Fruit fly (Drosophila melanogaster) whole organism, wandering third instar larva: Measurements from ENCODE around the gene bnb.

Source experiments
- Abd-B ChIP-seq: fragments of >200 bp; optimal IDR thresholded peaks from 2 replicates; lab custom pipeline; 2017; ENCODE audit warnings: missing biosample characterization, missing genetic modification characterization
- psq ChIP-seq: fragments of 200-800 bp; sonication (Bioruptor generic); optimal IDR thresholded peaks from 3 replicates; lab custom pipeline; 2017; ENCODE audit warnings: missing biosample characterization, mild to moderate bottlenecking, missing genetic modification characterization, moderate library complexity
- sv ChIP-seq: fragments of 200-800 bp; sonication (Bioruptor generic); optimal IDR thresholded peaks from 3 replicates; lab custom pipeline; 2016; ENCODE audit warnings: missing biosample characterization, missing genetic modification characterization
- woc ChIP-seq: sonication (Bioruptor generic); optimal IDR thresholded peaks from 2 replicates; lab custom pipeline; 2016; ENCODE audit warnings: missing biosample characterization, mild to moderate bottlenecking, missing genetic modification characterization

dm6 chrX:18771995-18772394, 25.5 kb downstream of the bnb start:
- TF ChIP-seq woc, result no peak
- TF ChIP-seq psq (GFP tag; lab: Kevin White, UChicago), result no peak
- TF ChIP-seq Abd-B (GFP tag; lab: Kevin White, UChicago), result no peak
- no peak for TF ChIP-seq sv
